Worm (Caenorhabditis elegans) whole organism, L2 larva: Measurements from ENCODE around the gene B0035.18.

Experiments used
- fos-1 ChIP-seq: fragments of 150-350 bp; optimal IDR thresholded peaks from 2 replicates; lab custom pipeline; 2014; ENCODE audit warnings: missing biosample characterization, missing genetic modification characterization
- lin-11 ChIP-seq: fragments of 150-350 bp; sonication (generic microtip); optimal IDR thresholded peaks from 2 replicates; lab custom pipeline; 2014; ENCODE audit warnings: missing biosample characterization, missing genetic modification characterization, inconsistent platforms, mixed read lengths

ce11 chrIV:11350809-11351208 is 30.7 kb downstream of the B0035.18 start:
- no peak for TF ChIP-seq lin-11 (tag; lab: Kevin White, UChicago)
- TF ChIP-seq fos-1 (tag; lab: Kevin White, UChicago): no peak
